Fruit fly (Drosophila melanogaster): ENCODE data around the gene CG6765.

CG6765 gene

dm6 chr3L:8549183-8549890, 36.8 kb downstream of the CG6765 start (continued):
- TF ChIP-seq Atf3 (GFP tag; optimal IDR thresholded peaks at IDR 0.05) = no peak
- TF ChIP-seq Sry-β (GFP tag; optimal IDR thresholded peaks at IDR 0.05) = no peak
- TF ChIP-seq CG3838 (GFP tag; optimal IDR thresholded peaks at IDR 0.05) = no peak
- TF ChIP-seq lov (optimal IDR thresholded peaks at IDR 0.05) = no peak
- TF ChIP-seq lov (GFP tag; IDR thresholded peaks at IDR 0.05) = 0 out of 3 replicates have a peak, but pooled peaks have one; percentile 45
- TF ChIP-seq CG18011 (GFP tag; optimal IDR thresholded peaks at IDR 0.05) = no peak
- TF ChIP-seq CG12659 (GFP tag; optimal IDR thresholded peaks at IDR 0.05) = peak; percentile 15
- TF ChIP-seq BEAF-32 (GFP tag; optimal IDR thresholded peaks at IDR 0.05) = no peak
- no peak for TF ChIP-seq exex (tag; optimal IDR thresholded peaks at IDR 0.05)
- peak; percentile 14 for TF ChIP-seq CG8281 (tag; optimal IDR thresholded peaks at IDR 0.05)
- peak; percentile 11 for TF ChIP-seq fd102C (GFP tag; optimal IDR thresholded peaks at IDR 0.05)
- peak; percentile 55 for TF ChIP-seq lmd (GFP tag; IDR thresholded peaks at IDR 0.05)
- TF ChIP-seq Hr78 (GFP tag; optimal IDR thresholded peaks at IDR 0.05) = peak in 1 of 2 experiments; percentile 5
- TF ChIP-seq Deaf1 (tag; optimal IDR thresholded peaks at IDR 0.05) = no peak
- TF ChIP-seq E2f2 (GFP tag; IDR thresholded peaks at IDR 0.05) = peak; percentile 12; the same call in 1 of the 2 replicates
- 0 out of 3 replicates have a peak, but pooled peaks have one; percentile 43 for TF ChIP-seq ase (GFP tag; IDR thresholded peaks at IDR 0.05)
- TF ChIP-seq Dbx (GFP tag; IDR thresholded peaks at IDR 0.05) = 0 out of 3 replicates have a peak, but pooled peaks have one; percentile 19
- peak; percentile 30 for TF ChIP-seq wek (GFP tag; optimal IDR thresholded peaks at IDR 0.05)
- TF ChIP-seq Adf1 (GFP tag; IDR thresholded peaks at IDR 0.05) = no peak
- TF ChIP-seq CG7928 (GFP tag; optimal IDR thresholded peaks at IDR 0.05) = no peak
- TF ChIP-seq CG2202 (tag; optimal IDR thresholded peaks at IDR 0.05) = peak; percentile 53
- no peak for TF ChIP-seq sc (optimal IDR thresholded peaks at IDR 0.05)
- TF ChIP-seq sc (GFP tag; optimal IDR thresholded peaks at IDR 0.05) = no peak
- peak; percentile 48; the same call in 2 of the 3 replicates for TF ChIP-seq croc (GFP tag; conservative IDR thresholded peaks at IDR 0.05)
- peak; percentile 40 for TF ChIP-seq sisA (GFP tag; IDR thresholded peaks at IDR 0.05)
- TF ChIP-seq pho (GFP tag; optimal IDR thresholded peaks at IDR 0.05) = no peak
- TF ChIP-seq CG14014 (GFP tag; IDR thresholded peaks at IDR 0.05) = no peak
- TF ChIP-seq HmgD (GFP tag; optimal IDR thresholded peaks at IDR 0.05) = no peak
- no peak for TF ChIP-seq dan (GFP tag; IDR thresholded peaks at IDR 0.05)
- no peak for TF ChIP-seq CG10959 (GFP tag; IDR thresholded peaks at IDR 0.05)
- no peak for TF ChIP-seq ab (GFP tag; optimal IDR thresholded peaks at IDR 0.05)
- TF ChIP-seq btn (GFP tag; optimal IDR thresholded peaks at IDR 0.05) = peak; percentile 42
- TF ChIP-seq Nf-YB (GFP tag; optimal IDR thresholded peaks at IDR 0.05) = peak; percentile 29
- TF ChIP-seq tll (GFP tag; optimal IDR thresholded peaks at IDR 0.05) = no peak
- TF ChIP-seq prd (optimal IDR thresholded peaks at IDR 0.05) = no peak
- TF ChIP-seq prd (GFP tag; IDR thresholded peaks at IDR 0.05) = peak; percentile 62
- peak; percentile 10 for TF ChIP-seq Six4 (GFP tag; optimal IDR thresholded peaks at IDR 0.05)
- no peak for TF ChIP-seq Gug (GFP tag; IDR thresholded peaks at IDR 0.05)
- TF ChIP-seq CG11560 (tag; IDR thresholded peaks at IDR 0.05) = no peak
- peak; percentile 50 for TF ChIP-seq CG4424 (GFP tag; optimal IDR thresholded peaks at IDR 0.05)
- TF ChIP-seq sna (GFP tag; IDR thresholded peaks at IDR 0.05; ENCODE audit: partially characterized antibody) = no peak
- TF ChIP-seq repo (GFP tag; optimal IDR thresholded peaks at IDR 0.05) = peak; percentile 3
- TF ChIP-seq CG15601 (tag; optimal IDR thresholded peaks at IDR 0.05) = peak; percentile 71
- no peak for TF ChIP-seq cad (GFP tag; optimal IDR thresholded peaks at IDR 0.05)
- TF ChIP-seq bcd (GFP tag; optimal IDR thresholded peaks at IDR 0.05) = peak; percentile 8
- no peak for TF ChIP-seq MTF-1 (GFP tag; optimal IDR thresholded peaks at IDR 0.05; ENCODE audit: borderline replicate concordance)
- TF ChIP-seq CG34422 (GFP tag; IDR thresholded peaks at IDR 0.05) = no peak
- TF ChIP-seq inv (GFP tag; IDR thresholded peaks at IDR 0.05; ENCODE audit: partially characterized antibody) = no peak
- no peak for TF ChIP-seq Doc2 (GFP tag; IDR thresholded peaks at IDR 0.05)
- peak; percentile 53; the same call in 2 of the 3 replicates for TF ChIP-seq CG11695 (GFP tag; IDR thresholded peaks at IDR 0.05)

Data from whole organism, embryonic.